Worm (Caenorhabditis elegans): ENCODE results near the gene asp-9.

The asp-9 gene

ce11 chrIV:6219429-6219828, 33.7 kb downstream of the asp-9 start, which contains the start of gene C49A9.4 (continued):
- TF ChIP-seq daf-16 (GFP tag; optimal IDR thresholded peaks at IDR 0.05) (no peak), daf-16 (tag; optimal IDR thresholded peaks at IDR 0.05) (peak; percentile 70), nhr-102 (tag; optimal IDR thresholded peaks at IDR 0.05) (no peak), ZK546.5 (tag; optimal IDR thresholded peaks at IDR 0.05) (no peak), dmd-6 (GFP tag; IDR thresholded peaks at IDR 0.05) (peak; percentile 42; the same call in 1 of the 2 replicates), zip-2 (tag; optimal IDR thresholded peaks at IDR 0.05) (no peak), vab-7 (GFP tag; IDR thresholded peaks at IDR 0.05) (no peak), pha-4 (GFP tag; IDR thresholded peaks at IDR 0.05) (no peak), pha-4 (tag; optimal IDR thresholded peaks at IDR 0.05) (no peak), ama-1 (optimal IDR thresholded peaks at IDR 0.05) (no peak)

- TF ChIP-seq dmd-6 (GFP tag; IDR thresholded peaks at IDR 0.05), result peak; percentile 79
- TF ChIP-seq lin-1 (GFP tag; IDR thresholded peaks at IDR 0.05), result peak; percentile 76
These were observed 34.5 kb downstream of the asp-9 start for ce11 chrIV:6220142-6220541.

- TF ChIP-seq lin-39 (tag; optimal IDR thresholded peaks at IDR 0.05), result no peak
- peak; percentile 35; the same call in 1 of the 2 replicates for TF ChIP-seq dmd-6 (GFP tag; IDR thresholded peaks at IDR 0.05)
- TF ChIP-seq php-3 (GFP tag; IDR thresholded peaks at IDR 0.05), result 0 out of 2 replicates have a peak, but pooled peaks have one; percentile 34
- TF ChIP-seq pqm-1 (tag; optimal IDR thresholded peaks at IDR 0.05), result peak; percentile 55
- no peak for TF ChIP-seq saeg-2 (GFP tag; IDR thresholded peaks at IDR 0.05)
- TF ChIP-seq daf-16 (GFP tag; optimal IDR thresholded peaks at IDR 0.05), result no peak
- TF ChIP-seq daf-16 (tag; optimal IDR thresholded peaks at IDR 0.05), result peak; percentile 73
- TF ChIP-seq nhr-28 (tag; optimal IDR thresholded peaks at IDR 0.05), result peak; percentile 64
These were observed 36.2 kb downstream of the asp-9 start, which contains the start of gene C49A9.3 for ce11 chrIV:6221878-6222277. Gene C49A9.3 (plus strand): TSS chrIV:6222089.

- TF ChIP-seq unc-39 (tag; optimal IDR thresholded peaks at IDR 0.05), result no peak
- no peak for TF ChIP-seq daf-16 (GFP tag; optimal IDR thresholded peaks at IDR 0.05)
- TF ChIP-seq daf-16 (tag; optimal IDR thresholded peaks at IDR 0.05), result peak; percentile 36
- TF ChIP-seq pqm-1 (tag; optimal IDR thresholded peaks at IDR 0.05), result peak; percentile 8
- TF ChIP-seq nhr-28 (tag; optimal IDR thresholded peaks at IDR 0.05), result peak; percentile 18
- TF ChIP-seq daf-19 (GFP tag; conservative IDR thresholded peaks at IDR 0.05), result no peak
- no peak for TF ChIP-seq T20F7.1 (GFP tag; optimal IDR thresholded peaks at IDR 0.05)
These were observed 39.5 kb downstream of the asp-9 start, which contains the start of gene C49A9.2 for ce11 chrIV:6225143-6225542. Gene C49A9.2 (plus strand): TSS chrIV:6225443.

- TF ChIP-seq egl-27 (tag; optimal IDR thresholded peaks at IDR 0.05) (no peak), mdt-29 (GFP tag; IDR thresholded peaks at IDR 0.05) (no peak), T26A8.4 (GFP tag; IDR thresholded peaks at IDR 0.05) (no peak), dmd-8 (GFP tag; IDR thresholded peaks at IDR 0.05) (no peak), daf-16 (GFP tag; optimal IDR thresholded peaks at IDR 0.05) (no peak), daf-16 (tag; optimal IDR thresholded peaks at IDR 0.05) (peak; percentile 46), dve-1 (tag; optimal IDR thresholded peaks at IDR 0.05; ENCODE audit: insufficient read depth) (peak; percentile 15), ctbp-1 (GFP tag; IDR thresholded peaks at IDR 0.05) (no peak), Y5F2A.4 (GFP tag; optimal IDR thresholded peaks at IDR 0.05) (no peak), nhr-48 (tag; optimal IDR thresholded peaks at IDR 0.05) (no peak), nhr-76 (tag; optimal IDR thresholded peaks at IDR 0.05) (no peak), mxl-3 (GFP tag; optimal IDR thresholded peaks at IDR 0.05) (no peak), dmd-6 (GFP tag; IDR thresholded peaks at IDR 0.05) (no peak), skn-1 (tag; optimal IDR thresholded peaks at IDR 0.05) (no peak), fkh-10 (GFP tag; optimal IDR thresholded peaks at IDR 0.05) (no peak), aha-1 (tag) (peak; percentile 32), F37D6.2 (tag; optimal IDR thresholded peaks at IDR 0.05) (no peak), nhr-28 (tag; optimal IDR thresholded peaks at IDR 0.05) (peak; percentile 3), gei-8 (GFP tag; optimal IDR thresholded peaks at IDR 0.05) (no peak), pqm-1 (tag; optimal IDR thresholded peaks at IDR 0.05) (peak; percentile 70), lin-29 (GFP tag; IDR thresholded peaks at IDR 0.05) (no peak), lin-15B (tag; optimal IDR thresholded peaks at IDR 0.05) (no peak), hlh-30 (tag; optimal IDR thresholded peaks at IDR 0.05; ENCODE audit: insufficient read depth) (no peak), zip-2 (tag; optimal IDR thresholded peaks at IDR 0.05) (no peak), Y105C5A.15 (GFP tag; IDR thresholded peaks at IDR 0.05) (no peak), ceh-62 (tag; optimal IDR thresholded peaks at IDR 0.05) (no peak)
These were observed 42.3 kb downstream of the asp-9 start, which contains the start of gene C49A9.1 for ce11 chrIV:6227974-6228373. Gene C49A9.1 (plus strand): TSS chrIV:6228190.
